Worm (Caenorhabditis elegans) whole organism, dauer: ENCODE measurements around the gene ads-1.

Experiments
- unc-62 ChIP-seq: sonication (generic microtip); optimal IDR thresholded peaks from 2 replicates; lab custom pipeline; 2017; ENCODE audit warnings: missing biosample characterization, missing genetic modification reagents, missing genetic modification characterization

The ads-1 gene

DNA sequence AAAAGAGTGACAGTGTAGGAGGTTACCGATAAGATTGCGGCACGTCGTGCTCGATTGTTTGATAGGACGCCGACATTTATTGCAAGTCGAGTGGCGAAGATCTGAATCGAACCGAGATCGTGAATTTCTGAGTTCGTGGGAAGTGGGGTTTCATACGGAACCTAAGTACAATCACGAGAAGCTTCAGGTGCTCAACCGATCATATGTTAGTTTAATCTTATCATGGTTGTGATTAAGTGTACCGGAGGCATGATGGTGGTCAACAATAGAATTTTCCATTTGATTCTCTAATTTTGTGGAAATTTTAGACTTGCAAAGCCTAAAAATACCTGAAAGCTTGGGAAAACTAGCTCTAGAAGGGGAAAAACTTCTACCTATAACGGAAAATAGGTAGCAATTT lies at the start of gene ads-1:
ads-1 (minus strand) TSS at position 101 of the 400 bp plus-strand sequence.
- no peak for TF ChIP-seq unc-62 (GFP tag; lab: Kevin White, UChicago)

DNA sequence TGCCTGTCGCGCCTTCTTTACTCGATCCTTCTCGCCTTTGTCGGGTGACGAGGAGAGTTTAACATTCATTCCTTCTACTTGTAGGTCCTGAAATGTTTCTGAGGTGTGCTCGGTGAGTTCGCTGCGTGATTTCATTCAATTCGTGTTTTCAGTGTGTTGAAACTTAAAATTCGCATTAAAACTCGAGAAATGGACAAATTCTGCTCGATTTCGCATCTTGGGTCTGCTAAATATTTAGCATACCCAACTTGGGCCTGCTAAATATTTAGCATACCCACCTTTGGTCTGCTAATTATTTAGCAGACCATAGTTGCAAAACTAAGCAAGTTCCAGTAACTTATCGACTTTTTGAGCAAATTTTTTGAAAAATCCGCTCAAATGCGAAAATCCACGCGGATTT lies 49.0 kb upstream of the ads-1 start:
- TF ChIP-seq unc-62 (GFP tag; lab: Kevin White, UChicago), result no peak

DNA sequence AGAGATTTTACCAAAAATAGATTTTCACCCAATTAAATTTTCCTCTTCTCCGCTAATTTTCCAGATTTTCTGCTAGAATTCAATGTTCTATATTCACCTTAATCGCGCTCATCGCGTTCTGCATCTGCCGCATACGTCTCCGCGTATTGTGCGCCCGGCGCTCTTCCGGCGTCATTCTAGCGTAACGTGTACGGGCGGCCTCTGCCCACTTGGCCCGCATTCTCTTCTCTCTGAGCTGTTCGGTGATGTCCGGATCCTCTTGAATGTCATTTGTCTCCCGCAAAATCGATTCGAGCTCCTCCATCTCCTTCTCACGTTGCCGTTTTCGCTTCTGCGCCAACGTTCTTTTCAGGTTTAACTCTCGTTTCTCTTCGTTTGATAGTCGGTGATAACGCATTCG lies 48.6 kb upstream of the ads-1 start:
- TF ChIP-seq unc-62 (GFP tag; lab: Kevin White, UChicago), result no peak

DNA sequence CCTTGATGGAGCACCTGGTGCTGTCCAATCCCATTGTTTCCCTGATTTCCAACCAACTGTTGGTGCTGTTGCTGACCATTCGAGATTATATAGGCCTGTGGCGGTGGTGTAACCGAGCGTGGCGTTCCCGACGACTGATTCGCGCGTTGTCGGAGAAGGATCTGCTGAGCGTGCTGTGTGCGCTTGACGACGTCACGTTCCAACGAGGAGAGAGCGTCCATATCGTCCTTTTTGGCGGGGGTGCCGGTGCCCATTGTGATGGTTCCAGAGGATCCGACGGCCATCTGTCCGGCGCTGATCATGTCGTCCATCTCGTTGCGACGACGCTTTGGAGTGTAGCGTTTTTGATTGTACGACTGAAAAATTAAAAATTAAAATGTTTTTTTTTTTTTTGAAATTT lies 47.1 kb upstream of the ads-1 start:
- no peak for TF ChIP-seq unc-62 (GFP tag; lab: Kevin White, UChicago)

DNA sequence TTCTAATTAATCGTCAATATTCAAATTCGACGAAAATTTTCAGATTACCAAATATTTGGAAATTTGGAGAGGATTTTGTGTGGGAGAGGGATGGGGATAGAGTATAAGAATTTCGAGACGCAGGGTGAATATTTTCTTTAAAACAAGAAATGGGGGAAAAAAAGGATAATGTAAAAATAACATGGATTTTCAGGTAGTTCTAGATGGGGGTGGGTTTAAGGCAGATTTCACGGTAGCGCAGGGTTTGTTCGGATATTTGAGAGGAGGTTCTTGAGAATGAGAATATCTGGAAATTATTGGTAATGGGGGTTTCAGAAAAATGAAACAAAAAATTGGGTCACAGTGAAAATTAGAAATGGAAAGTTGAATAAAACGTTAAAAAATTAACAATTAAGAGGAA lies 46.0 kb upstream of the ads-1 start:
- TF ChIP-seq unc-62 (GFP tag; lab: Kevin White, UChicago), result no peak

DNA sequence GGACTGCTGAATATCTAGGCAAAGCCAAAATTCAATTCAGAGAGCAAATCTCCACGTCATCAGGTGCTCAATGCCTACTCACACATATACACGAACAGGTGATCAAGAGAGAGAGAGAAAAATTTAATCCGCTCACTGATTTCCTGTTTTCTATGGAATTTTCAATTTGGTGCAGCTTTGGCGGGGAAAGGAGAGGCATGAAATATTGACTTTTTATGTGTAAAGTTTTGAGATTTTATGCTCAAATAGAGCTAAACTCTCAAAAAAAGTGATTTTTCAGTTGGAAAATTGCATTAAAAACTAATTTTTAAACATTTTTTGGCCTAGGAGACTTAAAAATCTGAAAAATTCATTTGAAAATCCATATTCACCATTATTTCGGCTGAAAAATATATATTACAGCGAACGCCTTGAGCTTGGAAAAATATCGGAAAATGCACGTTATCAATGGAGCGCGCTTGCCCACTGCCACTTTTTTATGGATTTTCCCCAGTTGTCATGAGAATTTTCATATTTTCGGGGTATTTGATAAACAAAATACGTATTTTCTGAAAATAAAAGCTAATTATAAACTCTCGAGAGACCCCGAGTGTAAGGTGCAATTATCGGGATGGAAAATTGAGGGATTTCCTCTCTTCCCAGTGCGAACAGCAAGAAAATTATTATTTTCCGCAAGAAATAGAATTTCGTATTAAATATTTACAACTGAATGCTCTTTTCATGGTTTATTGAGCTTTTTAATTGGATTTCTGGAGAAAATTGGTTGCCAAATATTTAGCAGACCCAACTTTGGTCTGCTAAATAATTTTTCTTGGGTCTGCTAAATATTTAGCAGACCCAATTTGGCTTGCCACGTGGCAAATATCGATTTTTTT lies 45.2 kb upstream of the ads-1 start:
- TF ChIP-seq unc-62 (GFP tag; lab: Kevin White, UChicago), result no peak

DNA sequence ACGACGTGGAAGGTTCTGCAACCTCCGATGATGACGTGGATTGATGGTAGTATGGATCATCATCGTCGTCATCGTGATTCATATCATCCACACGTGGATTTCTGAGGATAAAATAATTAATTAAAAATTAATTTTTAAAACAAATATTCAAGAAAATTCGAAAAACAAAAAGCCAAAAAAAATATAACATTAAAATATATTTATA lies 44.7 kb upstream of the ads-1 start, which contains the start of gene Y50D7A.8:
Y50D7A.8 (minus strand) TSS at position 101 of the 205 bp plus-strand sequence.
- no peak for TF ChIP-seq unc-62 (GFP tag; lab: Kevin White, UChicago)

DNA sequence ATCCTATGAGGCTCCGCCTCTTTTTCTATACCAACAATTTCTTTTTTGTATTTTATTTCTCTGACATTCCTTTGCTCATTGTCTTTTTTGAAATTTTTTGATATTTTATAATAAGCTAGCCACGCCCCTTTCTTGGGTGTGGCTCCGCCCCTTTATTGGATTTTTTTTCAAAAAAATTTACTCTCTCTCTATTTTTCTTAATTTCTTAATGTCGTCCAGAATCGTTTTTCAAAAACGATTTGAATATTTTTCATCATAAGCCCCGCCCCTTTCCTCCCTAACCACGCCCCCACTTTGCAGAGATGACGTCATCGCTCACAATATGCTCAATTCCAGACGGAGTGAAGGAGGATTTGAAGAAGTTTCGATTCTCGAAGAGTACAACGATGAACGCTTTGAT lies 16.8 kb upstream of the ads-1 start, which contains the start of gene Y50D7A.10:
Y50D7A.10 (plus strand) TSS at position 301 of the 400 bp plus-strand sequence.
- TF ChIP-seq unc-62 (GFP tag; lab: Kevin White, UChicago), result no peak

DNA sequence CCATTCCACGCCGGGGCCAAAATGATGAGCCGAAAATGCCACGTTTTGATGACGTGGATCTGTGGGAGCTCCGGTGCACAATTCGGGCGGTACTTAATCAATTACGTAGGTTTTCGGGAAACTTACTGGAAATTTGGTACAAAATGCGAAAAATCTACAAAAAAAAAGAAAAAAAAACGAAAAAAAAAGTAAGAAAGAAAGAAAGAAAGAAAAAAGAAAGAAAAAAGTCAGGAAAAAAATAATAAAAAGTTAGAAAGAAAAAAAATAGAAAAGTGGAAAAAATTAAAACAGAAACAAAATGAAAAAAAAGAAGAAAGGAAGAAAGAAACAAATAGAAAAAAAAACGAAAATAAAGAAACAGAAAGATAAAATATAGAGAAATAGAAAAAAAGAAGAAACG lies 14.5 kb upstream of the ads-1 start:
- no peak for TF ChIP-seq unc-62 (GFP tag; lab: Kevin White, UChicago)

DNA sequence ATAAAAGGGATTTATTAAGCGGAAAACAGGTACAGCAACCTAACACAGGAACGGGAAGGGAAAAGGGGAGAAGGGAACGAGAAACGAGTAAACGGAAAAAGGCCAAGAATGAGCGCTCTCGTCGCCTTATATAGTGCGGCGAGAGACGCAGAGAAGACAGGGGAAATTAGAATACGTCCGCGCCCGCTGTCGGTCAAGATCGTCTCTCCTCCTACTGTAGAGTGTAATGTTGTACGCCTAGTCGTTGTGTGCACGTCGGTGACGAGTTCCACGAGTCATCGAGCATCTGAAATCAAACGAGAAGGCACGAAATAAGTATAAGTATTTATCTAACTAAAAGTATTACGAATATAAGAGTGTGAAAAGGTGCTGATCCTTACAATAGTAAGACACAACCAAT lies 12.8 kb upstream of the ads-1 start:
- no peak for TF ChIP-seq unc-62 (GFP tag; lab: Kevin White, UChicago)

DNA sequence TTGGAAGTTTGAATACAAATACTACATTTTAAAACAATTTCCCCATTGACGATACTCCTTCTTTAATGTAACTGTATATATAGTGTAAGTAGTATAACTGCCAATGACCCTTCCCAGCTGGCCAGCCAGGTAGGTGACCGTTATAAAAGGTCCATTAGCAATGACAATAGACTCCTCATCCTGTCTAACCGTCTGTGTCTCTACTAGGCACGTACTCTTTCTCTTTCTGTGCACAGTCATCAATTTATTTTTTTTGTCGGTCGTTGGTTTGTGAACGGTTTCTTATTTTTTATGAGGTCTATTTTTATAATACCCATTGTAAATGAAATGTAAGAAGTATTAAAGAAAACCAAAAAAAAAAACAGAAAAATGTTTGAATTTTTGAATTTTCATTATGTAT lies 6.2 kb upstream of the ads-1 start:
- no peak for TF ChIP-seq unc-62 (GFP tag; lab: Kevin White, UChicago)

DNA sequence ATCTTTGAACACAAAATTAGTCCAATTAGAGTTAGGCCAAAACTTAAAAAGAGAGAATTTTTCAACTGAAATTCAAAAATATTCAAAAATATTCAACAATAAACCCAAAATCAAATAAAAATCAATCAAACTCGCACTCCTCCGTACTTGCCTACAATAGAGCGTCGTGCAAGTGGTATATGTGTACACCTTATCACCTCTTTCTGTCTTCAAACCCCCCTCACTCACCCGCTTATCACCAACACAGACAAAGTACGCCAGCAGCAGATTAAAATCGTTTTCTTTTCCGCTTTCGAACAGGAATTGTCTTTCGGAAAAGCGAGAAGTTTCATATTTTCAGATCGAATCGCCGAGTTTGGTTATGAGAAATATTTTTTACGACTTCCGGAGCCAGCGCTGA lies 864 bp upstream of the ads-1 start:
- TF ChIP-seq unc-62 (GFP tag; lab: Kevin White, UChicago), result no peak

DNA sequence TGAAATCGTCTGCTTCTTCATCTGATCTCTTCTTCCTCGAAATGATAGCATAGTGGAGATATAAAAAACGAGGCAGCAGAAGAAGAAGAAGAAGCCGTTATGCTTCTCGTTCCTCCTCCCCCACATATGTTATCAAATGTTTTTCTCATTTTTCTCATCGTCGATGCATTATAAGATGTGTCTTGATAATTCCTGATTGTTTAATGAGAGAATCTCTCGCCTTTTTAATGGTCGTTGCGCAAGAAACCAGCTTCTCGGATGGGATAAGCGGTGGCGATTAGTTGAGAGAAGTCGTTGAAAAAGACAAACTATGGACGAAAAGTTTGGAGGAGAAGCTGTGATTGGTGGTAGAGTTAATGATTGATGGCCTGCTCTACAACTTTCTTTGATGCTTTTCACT lies 3.8 kb downstream of the ads-1 start, which contains the start of gene Y50D7A.13:
Y50D7A.13 (minus strand) TSS at position 101 of the 400 bp plus-strand sequence.
- TF ChIP-seq unc-62 (GFP tag; lab: Kevin White, UChicago), result no peak

DNA sequence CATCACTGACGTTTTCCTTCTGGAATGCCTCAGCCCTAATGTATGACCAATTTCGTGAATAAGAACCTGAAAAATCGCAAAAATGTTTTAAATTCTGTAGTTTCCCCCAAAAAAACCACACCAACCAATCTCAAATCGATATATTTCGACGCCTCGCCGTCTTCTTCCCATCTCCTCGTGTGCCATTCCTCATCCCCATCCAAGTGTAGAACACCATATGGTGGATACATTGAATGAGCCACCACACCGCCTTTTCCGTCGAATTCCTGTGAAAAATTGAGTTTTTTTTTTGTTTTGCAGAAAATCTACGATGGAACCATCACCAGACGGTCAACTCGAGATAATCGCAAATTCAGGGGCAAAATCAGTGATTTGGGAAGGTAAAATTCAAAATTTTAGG lies 6.0 kb downstream of the ads-1 start, which contains the start of gene Y50D7A.1:
Y50D7A.1 (plus strand) TSS at position 301 of the 400 bp plus-strand sequence.
- TF ChIP-seq unc-62 (GFP tag; lab: Kevin White, UChicago), result no peak

DNA sequence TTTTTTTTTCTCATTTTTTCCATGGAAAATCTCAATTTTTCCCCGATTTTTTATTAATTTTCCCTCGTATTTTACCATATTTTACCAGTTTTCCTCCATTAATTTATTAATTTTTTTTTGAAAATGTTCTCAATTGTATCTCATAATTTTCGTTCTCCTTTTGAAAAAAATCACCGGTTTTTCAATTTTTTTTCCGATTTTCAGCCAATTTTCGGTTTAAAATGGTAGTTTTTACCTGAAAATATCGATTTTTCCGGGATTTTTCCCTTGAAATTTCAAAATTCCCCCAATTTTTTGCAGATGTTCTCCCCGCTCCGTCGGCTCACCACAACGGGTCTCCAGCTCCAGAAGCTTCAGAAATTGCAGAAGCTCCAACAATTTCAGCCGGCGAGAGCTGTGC lies 14.5 kb downstream of the ads-1 start, which contains the start of gene taco-1:
taco-1 (plus strand) TSS at position 301 of the 400 bp plus-strand sequence.
- TF ChIP-seq unc-62 (GFP tag; lab: Kevin White, UChicago), result no peak

DNA sequence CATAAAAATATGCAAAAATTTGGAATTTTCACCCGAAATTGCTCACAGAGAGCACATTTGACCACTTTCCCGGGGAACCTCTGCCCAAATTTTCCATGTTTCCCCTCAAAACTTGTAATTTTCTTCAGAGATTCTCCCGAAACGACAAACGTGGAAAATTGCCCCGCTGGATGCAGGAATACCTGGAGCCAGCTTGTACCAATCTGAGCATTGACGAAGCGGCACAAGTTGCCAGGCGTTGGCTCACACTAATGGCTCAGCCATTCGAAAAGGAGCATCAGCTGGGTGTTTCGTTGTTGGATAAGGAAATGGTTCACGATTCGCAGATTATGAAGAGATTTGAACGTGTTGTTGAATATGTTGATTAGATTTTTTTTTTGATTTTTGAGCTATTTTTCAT lies 15.8 kb downstream of the ads-1 start:
- no peak for TF ChIP-seq unc-62 (GFP tag; lab: Kevin White, UChicago)

DNA sequence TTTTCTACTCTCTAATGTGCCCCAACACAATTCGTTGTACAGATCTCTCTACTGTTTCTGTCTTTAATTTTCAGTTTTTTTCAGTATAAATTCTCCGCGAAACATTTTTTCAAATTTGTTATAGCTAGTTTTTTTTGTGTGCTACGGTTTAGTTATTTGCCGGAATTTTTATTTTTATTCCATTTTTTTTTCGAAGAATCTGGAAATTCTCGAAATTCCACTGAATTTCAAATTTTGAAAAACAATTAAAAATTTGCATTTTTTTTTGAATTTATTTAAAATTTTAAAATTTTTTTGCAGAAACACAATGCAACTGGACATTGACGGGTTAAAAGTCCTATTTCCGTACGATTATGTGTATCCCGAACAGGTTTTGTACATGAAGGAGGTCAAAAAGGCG lies 33.6 kb downstream of the ads-1 start, which contains the start of gene xpd-1:
xpd-1 (plus strand) TSS at position 301 of the 400 bp plus-strand sequence.
- TF ChIP-seq unc-62 (GFP tag; lab: Kevin White, UChicago), result no peak
